Fruit fly (Drosophila melanogaster): ENCODE data around the gene Uxt.

Gene Uxt

DNA sequence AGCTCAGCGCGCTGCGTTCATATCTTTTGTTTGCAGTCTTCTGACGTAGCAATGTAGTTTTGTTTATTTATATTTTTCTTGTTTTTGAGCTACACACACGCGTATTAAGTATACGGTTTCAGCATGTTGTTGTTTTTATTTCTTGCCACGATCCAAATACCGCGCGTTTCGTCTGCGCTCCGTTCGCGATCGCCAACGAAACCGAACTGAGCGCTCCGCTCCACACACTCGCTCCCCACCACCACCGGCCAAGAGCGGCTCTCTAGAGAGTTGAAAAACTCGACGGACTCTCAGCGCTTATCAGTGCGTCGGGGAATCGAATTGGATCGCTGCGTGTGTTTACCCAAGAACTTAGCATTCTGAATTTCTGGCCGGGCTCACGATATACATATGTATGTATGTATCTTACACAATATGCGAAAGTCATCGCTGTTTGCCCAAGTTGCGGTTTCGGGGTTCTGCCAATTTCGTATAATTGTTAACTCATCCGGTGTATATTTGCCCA is 8.2 kb downstream of the Uxt start, which contains the start of gene yuri:
TSS of gene yuri (minus strand) at position 210 of the 505 bp plus-strand sequence.
- TF ChIP-seq br (GFP tag; optimal IDR thresholded peaks at IDR 0.05) (peak; percentile 55), Mio (GFP tag; optimal IDR thresholded peaks at IDR 0.05) (peak; percentile 9), lola (GFP tag; optimal IDR thresholded peaks at IDR 0.05) (no peak), jim (GFP tag; optimal IDR thresholded peaks at IDR 0.05) (peak; percentile 28), Vsx2 (GFP tag; optimal IDR thresholded peaks at IDR 0.05; ENCODE audit: partially characterized antibody) (peak; percentile 89), brk (GFP tag; optimal IDR thresholded peaks at IDR 0.05) (no peak), dl (GFP tag; optimal IDR thresholded peaks at IDR 0.05; ENCODE audit: insufficient read depth in 1 of 2, partially characterized antibody in 2 of 2) (peak; percentile 95 to 98), CG32264 (GFP tag; optimal IDR thresholded peaks at IDR 0.05) (no peak), GATAd (GFP tag; optimal IDR thresholded peaks at IDR 0.05) (peak; percentile 82), tai (GFP tag; optimal IDR thresholded peaks at IDR 0.05) (no peak), h (GFP tag; optimal IDR thresholded peaks at IDR 0.05) (peak; percentile 71), foxo (GFP tag; optimal IDR thresholded peaks at IDR 0.05) (peak; percentile 13 to 29), Hr83 (GFP tag; optimal IDR thresholded peaks at IDR 0.05; ENCODE audit: poor library complexity, severe bottlenecking) (peak; percentile 62), Rel (GFP tag; optimal IDR thresholded peaks at IDR 0.05) (peak; percentile 1), Rel (tag; optimal IDR thresholded peaks at IDR 0.05) (peak; percentile 66), Jra (GFP tag; optimal IDR thresholded peaks at IDR 0.05) (no peak), CrebA (GFP tag; optimal IDR thresholded peaks at IDR 0.05; ENCODE audit: borderline replicate concordance) (no peak), psq (GFP tag; optimal IDR thresholded peaks at IDR 0.05) (peak; percentile 30), Sp1 (GFP tag; optimal IDR thresholded peaks at IDR 0.05) (peak; percentile 48), dmrt93B (GFP tag; optimal IDR thresholded peaks at IDR 0.05) (no peak), Dfd (GFP tag; optimal IDR thresholded peaks at IDR 0.05) (no peak), OdsH (GFP tag; optimal IDR thresholded peaks at IDR 0.05) (peak; percentile 38), Dif (GFP tag; optimal IDR thresholded peaks at IDR 0.05; ENCODE audit: partially characterized antibody) (peak; percentile 99), rgr (GFP tag; optimal IDR thresholded peaks at IDR 0.05) (peak; percentile 66), N (GFP tag; optimal IDR thresholded peaks at IDR 0.05) (no peak), fru (GFP tag; optimal IDR thresholded peaks at IDR 0.05) (peak; percentile 54), woc (GFP tag; optimal IDR thresholded peaks at IDR 0.05) (no peak)

DNA sequence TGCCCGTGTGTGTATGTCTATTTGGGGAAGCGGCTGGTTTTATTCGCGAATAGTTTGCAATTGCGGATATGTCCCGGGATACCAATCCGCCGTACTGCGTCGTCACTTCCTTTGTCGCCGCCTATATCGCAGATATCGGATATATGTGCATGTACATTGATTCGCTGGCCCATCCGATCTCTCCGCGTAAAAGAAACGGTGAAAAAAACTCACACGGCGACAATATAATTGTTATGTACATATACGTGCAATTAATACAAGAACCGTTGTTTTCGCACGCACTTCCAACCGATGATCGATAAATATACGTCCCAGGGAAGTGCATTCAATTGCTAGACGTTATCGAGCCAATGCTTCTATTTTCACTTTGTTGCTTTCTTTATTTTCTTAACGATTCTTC is 15.0 kb downstream of the Uxt start:
- no peak for TF ChIP-seq h (GFP tag; optimal IDR thresholded peaks at IDR 0.05)
- no peak for TF ChIP-seq sage (GFP tag; optimal IDR thresholded peaks at IDR 0.05)
- no peak for TF ChIP-seq Mio (GFP tag; optimal IDR thresholded peaks at IDR 0.05)
- TF ChIP-seq CrebA (GFP tag; optimal IDR thresholded peaks at IDR 0.05; ENCODE audit: borderline replicate concordance) = no peak
- TF ChIP-seq lola (GFP tag; optimal IDR thresholded peaks at IDR 0.05) = no peak
- no peak for TF ChIP-seq Jra (GFP tag; optimal IDR thresholded peaks at IDR 0.05)
- TF ChIP-seq foxo (GFP tag; optimal IDR thresholded peaks at IDR 0.05) = no peak
- TF ChIP-seq psq (GFP tag; optimal IDR thresholded peaks at IDR 0.05) = no peak
- TF ChIP-seq Hnf4 (GFP tag; optimal IDR thresholded peaks at IDR 0.05) = no peak
- no peak for TF ChIP-seq woc (GFP tag; optimal IDR thresholded peaks at IDR 0.05)
- no peak for TF ChIP-seq rgr (GFP tag; optimal IDR thresholded peaks at IDR 0.05)
- no peak for TF ChIP-seq CG32264 (GFP tag; optimal IDR thresholded peaks at IDR 0.05)
- no peak for TF ChIP-seq Dif (GFP tag; optimal IDR thresholded peaks at IDR 0.05; ENCODE audit: partially characterized antibody)
- TF ChIP-seq Sp1 (GFP tag; optimal IDR thresholded peaks at IDR 0.05) = no peak
- TF ChIP-seq br (GFP tag; optimal IDR thresholded peaks at IDR 0.05) = no peak

DNA sequence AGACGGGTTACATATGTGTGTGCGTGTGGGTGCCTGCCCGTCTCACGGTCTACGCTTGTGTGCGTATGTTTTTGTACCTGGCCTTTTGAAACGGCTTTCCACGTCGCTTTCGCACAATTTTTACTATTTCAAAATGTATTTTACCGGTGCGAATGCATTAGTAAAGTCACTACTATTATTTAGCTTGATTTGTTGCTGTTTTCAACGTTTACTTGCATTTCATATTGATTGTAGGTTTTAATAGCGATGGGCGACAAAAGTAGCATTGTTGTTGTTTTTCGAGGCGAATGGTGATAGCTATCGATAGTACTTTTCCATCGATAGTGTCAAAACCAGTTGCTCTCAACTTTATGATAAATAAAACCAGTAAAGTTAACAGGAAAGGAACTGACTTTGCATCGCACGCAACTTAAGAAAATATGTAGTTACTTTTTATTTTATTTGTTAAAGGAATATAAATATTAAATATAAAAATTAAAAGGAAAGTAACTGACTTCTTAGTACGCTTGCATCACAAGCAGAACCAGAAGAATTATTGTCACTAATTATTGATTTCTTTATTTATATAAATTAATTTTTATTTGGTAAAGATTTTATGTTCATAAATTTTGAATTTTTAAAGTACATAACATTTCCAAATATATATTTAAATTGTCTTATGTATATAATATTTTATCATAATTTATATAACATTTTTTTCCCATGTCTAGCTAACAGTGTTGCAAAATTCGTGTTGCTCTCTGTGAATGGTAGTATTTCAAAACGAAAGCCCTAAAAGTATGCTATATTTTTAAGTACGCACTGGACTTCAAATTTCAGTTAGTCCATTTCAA is 15.6 kb downstream of the Uxt start, which contains the start of gene Cul3:
TSS of gene Cul3 (minus strand) at position 268 of the 833 bp plus-strand sequence.
- no peak for TF ChIP-seq lola (GFP tag; optimal IDR thresholded peaks at IDR 0.05)
- TF ChIP-seq ey (GFP tag; optimal IDR thresholded peaks at IDR 0.05) = no peak
- no peak for TF ChIP-seq Hr78 (GFP tag; optimal IDR thresholded peaks at IDR 0.05)
- no peak for TF ChIP-seq Mio (GFP tag; optimal IDR thresholded peaks at IDR 0.05)
- TF ChIP-seq Hr83 (GFP tag; optimal IDR thresholded peaks at IDR 0.05; ENCODE audit: poor library complexity, severe bottlenecking) = no peak
- TF ChIP-seq CG32264 (GFP tag; optimal IDR thresholded peaks at IDR 0.05) = no peak
- TF ChIP-seq GATAd (GFP tag; optimal IDR thresholded peaks at IDR 0.05) = no peak
- TF ChIP-seq Myc (optimal IDR thresholded peaks at IDR 0.05) = peak; percentile 42
- TF ChIP-seq fru (GFP tag; optimal IDR thresholded peaks at IDR 0.05) = no peak
- TF ChIP-seq jim (GFP tag; optimal IDR thresholded peaks at IDR 0.05) = no peak
- no peak for TF ChIP-seq psq (GFP tag; optimal IDR thresholded peaks at IDR 0.05)
- no peak for TF ChIP-seq Rel (GFP tag; optimal IDR thresholded peaks at IDR 0.05)
- no peak for TF ChIP-seq Rel (tag; optimal IDR thresholded peaks at IDR 0.05)
- no peak for TF ChIP-seq sv (GFP tag; optimal IDR thresholded peaks at IDR 0.05)
- TF ChIP-seq pan (optimal IDR thresholded peaks at IDR 0.05) = no peak
- peak; percentile 30 for TF ChIP-seq HLH106 (tag; optimal IDR thresholded peaks at IDR 0.05)
- no peak for TF ChIP-seq Jra (GFP tag; optimal IDR thresholded peaks at IDR 0.05)
- TF ChIP-seq Dif (GFP tag; optimal IDR thresholded peaks at IDR 0.05; ENCODE audit: partially characterized antibody) = no peak
- TF ChIP-seq brk (GFP tag; optimal IDR thresholded peaks at IDR 0.05) = peak; percentile 47
- peak in 1 of 2 experiments; percentile 17 for TF ChIP-seq foxo (GFP tag; optimal IDR thresholded peaks at IDR 0.05)
- TF ChIP-seq Vsx2 (GFP tag; optimal IDR thresholded peaks at IDR 0.05; ENCODE audit: partially characterized antibody) = no peak
- no peak for TF ChIP-seq rgr (GFP tag; optimal IDR thresholded peaks at IDR 0.05)
- TF ChIP-seq Hnf4 (GFP tag; optimal IDR thresholded peaks at IDR 0.05) = peak; percentile 8
- TF ChIP-seq dl (GFP tag; optimal IDR thresholded peaks at IDR 0.05; ENCODE audit: insufficient read depth in 1 of 2, partially characterized antibody in 2 of 2) = no peak
- peak; percentile 39 for TF ChIP-seq tai (GFP tag; optimal IDR thresholded peaks at IDR 0.05)
- TF ChIP-seq h (GFP tag; optimal IDR thresholded peaks at IDR 0.05) = no peak
- TF ChIP-seq Sp1 (GFP tag; optimal IDR thresholded peaks at IDR 0.05) = peak; percentile 29
- no peak for TF ChIP-seq Dfd (GFP tag; optimal IDR thresholded peaks at IDR 0.05)
- no peak for TF ChIP-seq usp (GFP tag; optimal IDR thresholded peaks at IDR 0.05)
- TF ChIP-seq dsf (GFP tag; optimal IDR thresholded peaks at IDR 0.05; ENCODE audit: borderline replicate concordance) = no peak
- TF ChIP-seq woc (GFP tag; optimal IDR thresholded peaks at IDR 0.05) = peak; percentile 40
- no peak for TF ChIP-seq OdsH (GFP tag; optimal IDR thresholded peaks at IDR 0.05)
- TF ChIP-seq N (GFP tag; optimal IDR thresholded peaks at IDR 0.05) = no peak
- no peak for TF ChIP-seq sage (GFP tag; optimal IDR thresholded peaks at IDR 0.05)
- no peak for TF ChIP-seq Abd-B (GFP tag; optimal IDR thresholded peaks at IDR 0.05)

Data from whole organism, wandering third instar larva.